Fruit fly (Drosophila melanogaster): ENCODE data around the gene dpy.

dpy gene

DNA sequence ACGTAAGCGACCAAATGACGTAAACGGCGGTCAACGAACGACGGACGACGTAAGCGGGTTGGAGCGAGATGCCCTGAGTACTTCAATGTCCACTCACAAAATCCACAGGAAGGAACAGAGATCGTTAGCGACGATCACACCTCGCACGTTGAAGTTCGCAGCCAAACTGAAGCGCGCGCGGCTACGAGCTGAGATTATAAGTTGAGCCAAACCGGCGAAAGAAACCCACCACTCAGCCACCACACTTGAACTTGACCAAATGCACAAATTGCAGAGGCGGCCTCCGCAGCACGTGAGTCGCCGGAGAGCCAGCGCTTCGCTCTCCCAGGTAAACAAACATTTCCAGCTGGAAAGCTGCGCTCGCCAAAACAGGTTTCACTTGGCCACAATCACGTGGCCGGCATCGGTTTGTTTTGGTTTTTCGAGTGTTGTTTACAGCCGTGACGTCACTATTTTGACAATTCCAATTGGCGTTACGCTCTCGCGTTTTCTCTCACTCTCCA, at the start of gene dpy:
Gene dpy (minus strand): TSS at position 161 of the 503 bp plus-strand sequence.
- TF ChIP-seq cyc (GFP tag; optimal IDR thresholded peaks at IDR 0.05) (no peak), CG15336 (GFP tag; IDR thresholded peaks at IDR 0.05) (no peak), svp (GFP tag) (no peak), CG10669 (GFP tag; optimal IDR thresholded peaks at IDR 0.05) (no peak), lz (GFP tag; optimal IDR thresholded peaks at IDR 0.05) (no peak), CG16779 (tag; optimal IDR thresholded peaks at IDR 0.05) (no peak), eg (GFP tag; IDR thresholded peaks at IDR 0.05) (0 out of 3 replicates have a peak, but pooled peaks have one; percentile 34), Hr4 (GFP tag; optimal IDR thresholded peaks at IDR 0.05) (no peak), Ets96B (tag; optimal IDR thresholded peaks at IDR 0.05) (no peak), net (GFP tag; optimal IDR thresholded peaks at IDR 0.05) (no peak), esn (GFP tag; optimal IDR thresholded peaks at IDR 0.05) (no peak), CG8319 (GFP tag; optimal IDR thresholded peaks at IDR 0.05) (no peak), ss (GFP tag; optimal IDR thresholded peaks at IDR 0.05) (peak in 1 of 2 experiments; percentile 15), CG8119 (GFP tag; IDR thresholded peaks at IDR 0.05) (no peak), spab (GFP tag; optimal IDR thresholded peaks at IDR 0.05) (no peak), CG32006 (GFP tag; optimal IDR thresholded peaks at IDR 0.05) (no peak), Gug (GFP tag; IDR thresholded peaks at IDR 0.05) (no peak), CG9139 (GFP tag; optimal IDR thresholded peaks at IDR 0.05) (peak; percentile 2), acj6 (GFP tag; optimal IDR thresholded peaks at IDR 0.05) (no peak), CG1621 (tag; optimal IDR thresholded peaks at IDR 0.05) (no peak), CG10631 (GFP tag; optimal IDR thresholded peaks at IDR 0.05) (no peak), vri (GFP tag; optimal IDR thresholded peaks at IDR 0.05) (peak; percentile 1), CG6808 (GFP tag; optimal IDR thresholded peaks at IDR 0.05) (no peak), Eip75B (GFP tag; optimal IDR thresholded peaks at IDR 0.05) (peak; percentile 28), Sox15 (GFP tag; optimal IDR thresholded peaks at IDR 0.05) (no peak), Eip78C (GFP tag) (peak; percentile 58), CG11902 (GFP tag; optimal IDR thresholded peaks at IDR 0.05) (no peak), Blimp-1 (GFP tag; optimal IDR thresholded peaks at IDR 0.05) (peak; percentile 31), topi (GFP tag; optimal IDR thresholded peaks at IDR 0.05) (no peak), dsx (GFP tag; optimal IDR thresholded peaks at IDR 0.05; ENCODE audit: poor library complexity, severe bottlenecking) (peak; percentile 9), Sox14 (GFP tag; optimal IDR thresholded peaks at IDR 0.05) (no peak), CG11762 (GFP tag; optimal IDR thresholded peaks at IDR 0.05; ENCODE audit: insufficient read depth) (no peak), CG3919 (GFP tag; optimal IDR thresholded peaks at IDR 0.05) (no peak), pdm3 (GFP tag; optimal IDR thresholded peaks at IDR 0.05) (no peak), CG11294 (GFP tag; IDR thresholded peaks at IDR 0.05) (no peak), CG8632 (GFP tag; optimal IDR thresholded peaks at IDR 0.05) (no peak), Eip93F (GFP tag; optimal IDR thresholded peaks at IDR 0.05) (no peak), Hr39 (GFP tag; optimal IDR thresholded peaks at IDR 0.05) (no peak), CG7368 (GFP tag; optimal IDR thresholded peaks at IDR 0.05) (no peak), Sox102F (GFP tag; optimal IDR thresholded peaks at IDR 0.05) (no peak), Ets21C (GFP tag; optimal IDR thresholded peaks at IDR 0.05) (no peak), fd85E (GFP tag; optimal IDR thresholded peaks at IDR 0.05) (no peak), achi (GFP tag; optimal IDR thresholded peaks at IDR 0.05) (peak; percentile 33), CG6163 (GFP tag; IDR thresholded peaks at IDR 0.05) (0 out of 3 replicates have a peak, but pooled peaks have one; percentile 30), CG31627 (GFP tag; optimal IDR thresholded peaks at IDR 0.05) (no peak), CG6276 (GFP tag; optimal IDR thresholded peaks at IDR 0.05) (no peak), CG34406 (GFP tag; optimal IDR thresholded peaks at IDR 0.05) (no peak), salr (GFP tag; optimal IDR thresholded peaks at IDR 0.05) (no peak), Smox (GFP tag; optimal IDR thresholded peaks at IDR 0.05) (no peak), dac (GFP tag; optimal IDR thresholded peaks at IDR 0.05) (no peak), Lpt (GFP tag; optimal IDR thresholded peaks at IDR 0.05) (no peak), CG3032 (tag; optimal IDR thresholded peaks at IDR 0.05) (no peak), Met (GFP tag; optimal IDR thresholded peaks at IDR 0.05) (no peak)

All from whole organism, prepupa.